Worm (Caenorhabditis elegans) whole organism, midembryonic: ENCODE results near the gene F55C12.19.

Source experiments
- T22C8.4 ChIP-seq: fragments of 200-800 bp; sonication (Bioruptor generic); IDR thresholded peaks from 2 replicates; pipeline ENCODE4 v1.3.6; 2022; ENCODE audit warnings: missing genetic modification characterization, missing compliant biosample characterization
- flt-1 ChIP-seq: fragments of 200-800 bp; sonication (Bioruptor generic); IDR thresholded peaks from 2 replicates; pipeline ENCODE4 v1.3.6; 2022; ENCODE audit warnings: missing genetic modification characterization, missing compliant biosample characterization
- klf-2 ChIP-seq: fragments of 200-800 bp; sonication (Bioruptor generic); conservative IDR thresholded peaks from 2 replicates; pipeline ENCODE4 v1.3.6; 2022; ENCODE audit warnings: missing genetic modification reagents, missing genetic modification characterization, missing compliant biosample characterization
- med-1 ChIP-seq: sonication (generic microtip); optimal IDR thresholded peaks from 2 replicates; lab custom pipeline; 2017; ENCODE audit warnings: missing genetic modification characterization, mild to moderate bottlenecking, missing compliant biosample characterization, antibody characterized with exemption, missing genetic modification reagents; ENCODE audit not compliant: insufficient read depth
- ztf-23 ChIP-seq: fragments of 200-800 bp; sonication (Bioruptor generic); IDR thresholded peaks from 2 replicates; pipeline ENCODE4 v1.3.6; 2022; ENCODE audit warnings: missing genetic modification reagents, missing genetic modification characterization, missing compliant biosample characterization
- ztf-29 ChIP-seq: fragments of 200-800 bp; sonication (Bioruptor generic); IDR thresholded peaks from 2 replicates; pipeline ENCODE4 v1.3.6; 2022; ENCODE audit warnings: missing genetic modification reagents, missing genetic modification characterization, missing compliant biosample characterization

ce11 chrII:5860621-5861020 lies 5.3 kb upstream of the F55C12.19 start:
- TF ChIP-seq ztf-29 (no peak), ztf-23 (GFP tag; lab: Robert Waterston, UW) (no peak), flt-1 (GFP tag; lab: Robert Waterston, UW) (no peak), klf-2 (GFP tag; lab: Robert Waterston, UW) (no peak), med-1 (GFP tag; lab: Kevin White, UChicago) (no peak), T22C8.4 (GFP tag; lab: Robert Waterston, UW) (no peak)
